Worm (Caenorhabditis elegans) whole organism, early embryonic: Measurements from ENCODE around the gene cyp-33C9.

Experiments
- B0310.2 ChIP-seq: sonication (generic microtip); optimal IDR thresholded peaks from 2 replicates; lab custom pipeline; 2016; ENCODE audit warnings: mild to moderate bottlenecking, missing genetic modification characterization, missing compliant biosample characterization
- F13C5.2 ChIP-seq: sonication (generic microtip); optimal IDR thresholded peaks from 2 replicates; lab custom pipeline; 2017; ENCODE audit warnings: mild to moderate bottlenecking, missing genetic modification characterization, inconsistent platforms, missing compliant biosample characterization
- aly-1 ChIP-seq: sonication (generic microtip); optimal IDR thresholded peaks from 2 replicates; lab custom pipeline; 2016; ENCODE audit warnings: missing genetic modification characterization, missing compliant biosample characterization
- ama-1 ChIP-seq: fragments of 150-350 bp; optimal IDR thresholded peaks from 2 replicates; lab custom pipeline; 2014
- ceh-13 ChIP-seq: fragments of 200-800 bp; sonication (Bioruptor generic); optimal IDR thresholded peaks from 2 replicates; lab custom pipeline; 2018; ENCODE audit warnings: mild to moderate bottlenecking, missing genetic modification characterization, missing compliant biosample characterization
- ceh-36 ChIP-seq: sonication (generic microtip); optimal IDR thresholded peaks from 2 replicates; lab custom pipeline; 2016; ENCODE audit warnings: missing genetic modification characterization, inconsistent platforms, missing compliant biosample characterization
- ets-7 ChIP-seq: sonication (generic microtip); optimal IDR thresholded peaks from 2 replicates; lab custom pipeline; 2016; ENCODE audit warnings: missing genotype, missing genetic modification characterization, missing compliant biosample characterization
- flt-1 ChIP-seq: fragments of 200-800 bp; sonication (Bioruptor generic); IDR thresholded peaks from 2 replicates; pipeline ENCODE4 v1.3.6; 2022; ENCODE audit warnings: missing genetic modification characterization, missing compliant biosample characterization
- hmbx-1 ChIP-seq: sonication (generic microtip); optimal IDR thresholded peaks from 2 replicates; lab custom pipeline; 2016; ENCODE audit warnings: mild to moderate bottlenecking, missing genetic modification characterization, missing compliant biosample characterization
- hmg-4 ChIP-seq: fragments of 200-800 bp; sonication (Bioruptor generic); optimal IDR thresholded peaks from 2 replicates; lab custom pipeline; 2018; ENCODE audit warnings: mild to moderate bottlenecking, missing genetic modification characterization, missing compliant biosample characterization
- hnd-1 ChIP-seq: sonication (generic microtip); optimal IDR thresholded peaks from 2 replicates; lab custom pipeline; 2016; ENCODE audit warnings: missing genetic modification characterization, missing compliant biosample characterization
- pes-1 ChIP-seq: fragments of 200-800 bp; sonication (Bioruptor generic); IDR thresholded peaks from 2 replicates; pipeline ENCODE4 v1.3.6; 2022; ENCODE audit warnings: missing genetic modification reagents, missing genetic modification characterization, missing compliant biosample characterization
- scrt-1 ChIP-seq: fragments of 200-800 bp; sonication (Bioruptor generic); IDR thresholded peaks from 2 replicates; pipeline ENCODE4 v1.3.6; 2022; ENCODE audit warnings: missing genetic modification characterization, missing compliant biosample characterization
- sea-1 ChIP-seq: fragments of 200-800 bp; sonication (Bioruptor generic); conservative IDR thresholded peaks from 2 replicates; pipeline ENCODE4 v1.3.6; 2022; ENCODE audit warnings: missing genetic modification characterization, missing compliant biosample characterization
- tbx-11 ChIP-seq: fragments of 200-800 bp; sonication (Bioruptor generic); IDR thresholded peaks from 2 replicates; pipeline ENCODE4 v1.3.6; 2022; ENCODE audit warnings: missing genetic modification characterization, missing compliant biosample characterization
- tbx-37 ChIP-seq: fragments of 200-800 bp; sonication (Bioruptor generic); conservative IDR thresholded peaks from 2 replicates; pipeline ENCODE4 v1.3.6; 2022; ENCODE audit warnings: missing genetic modification reagents, missing genetic modification characterization, missing compliant biosample characterization
- tra-4 ChIP-seq: sonication (generic microtip); optimal IDR thresholded peaks from 2 replicates; lab custom pipeline; 2017; ENCODE audit warnings: missing genetic modification characterization, missing compliant biosample characterization

The cyp-33C9 gene

DNA sequence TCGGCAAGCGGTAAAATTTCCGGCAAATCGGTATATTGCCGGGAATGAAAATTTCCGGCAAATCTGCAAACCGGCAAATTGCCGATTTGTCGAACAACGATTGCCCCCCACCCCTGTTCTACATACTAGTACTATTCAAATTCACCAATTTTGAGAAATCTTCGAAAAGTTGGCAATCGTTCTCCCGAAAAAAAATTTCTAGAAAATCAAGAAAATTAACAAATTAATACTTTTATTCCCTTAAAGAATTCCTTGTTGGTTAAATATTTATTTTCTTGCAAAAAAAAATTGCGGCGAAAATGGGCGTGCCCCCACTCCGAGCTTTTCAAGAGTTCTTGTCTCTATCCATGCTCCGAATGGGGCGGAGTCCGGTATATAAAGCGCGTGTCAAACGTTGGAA lies 40.1 kb downstream of the cyp-33C9 start, which contains the start of gene C50H11.8:
TSS of gene C50H11.8 (plus strand) at position 301 of the 400 bp plus-strand sequence.
- TF ChIP-seq hmbx-1 (tag; lab: Kevin White, UChicago), result no peak
- TF ChIP-seq F13C5.2, result no peak
- TF ChIP-seq scrt-1 (GFP tag; lab: Robert Waterston, UW), result no peak
- TF ChIP-seq ets-7 (tag; lab: Kevin White, UChicago), result no peak
- TF ChIP-seq sea-1 (GFP tag; lab: Robert Waterston, UW), result no peak
- no peak for TF ChIP-seq flt-1 (GFP tag; lab: Robert Waterston, UW)
- no peak for TF ChIP-seq tra-4 (tag; lab: Kevin White, UChicago)
- TF ChIP-seq B0310.2 (tag; lab: Kevin White, UChicago), result no peak
- TF ChIP-seq ceh-13, result no peak
- no peak for TF ChIP-seq hmg-4 (GFP tag; lab: Kevin White, UChicago)
- TF ChIP-seq ceh-36 (tag; lab: Kevin White, UChicago), result no peak
- no peak for TF ChIP-seq tbx-11 (GFP tag; lab: Robert Waterston, UW)
- no peak for TF ChIP-seq aly-1 (tag; lab: Kevin White, UChicago)
- no peak for TF ChIP-seq pes-1 (GFP tag; lab: Robert Waterston, UW)
- no peak for TF ChIP-seq ama-1 (lab: Kevin White, UChicago)
- no peak for TF ChIP-seq tbx-37 (GFP tag; lab: Robert Waterston, UW)
- no peak for TF ChIP-seq hnd-1 (tag; lab: Kevin White, UChicago)

DNA sequence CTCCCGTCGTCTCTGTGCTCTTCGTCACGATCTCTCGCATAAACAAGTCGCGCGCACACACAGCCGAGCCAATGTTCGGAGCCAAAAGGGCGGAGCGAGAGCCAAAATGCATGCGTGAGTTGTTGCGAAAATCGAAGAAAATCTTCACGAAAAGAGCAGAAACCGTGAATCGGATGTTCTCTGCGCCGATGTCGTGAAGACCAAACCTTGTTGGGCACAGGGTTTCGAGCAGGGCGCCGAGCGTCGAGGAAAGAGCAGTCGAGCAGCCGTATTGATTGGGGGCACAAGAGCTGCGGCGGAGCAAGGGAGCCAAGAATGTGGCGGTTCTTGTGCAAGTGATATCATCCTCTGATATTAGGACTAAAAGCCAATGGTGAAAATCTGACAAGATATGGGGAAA lies 48.0 kb downstream of the cyp-33C9 start:
- TF ChIP-seq scrt-1 (GFP tag; lab: Robert Waterston, UW), result no peak
- TF ChIP-seq tra-4 (tag; lab: Kevin White, UChicago), result no peak

DNA sequence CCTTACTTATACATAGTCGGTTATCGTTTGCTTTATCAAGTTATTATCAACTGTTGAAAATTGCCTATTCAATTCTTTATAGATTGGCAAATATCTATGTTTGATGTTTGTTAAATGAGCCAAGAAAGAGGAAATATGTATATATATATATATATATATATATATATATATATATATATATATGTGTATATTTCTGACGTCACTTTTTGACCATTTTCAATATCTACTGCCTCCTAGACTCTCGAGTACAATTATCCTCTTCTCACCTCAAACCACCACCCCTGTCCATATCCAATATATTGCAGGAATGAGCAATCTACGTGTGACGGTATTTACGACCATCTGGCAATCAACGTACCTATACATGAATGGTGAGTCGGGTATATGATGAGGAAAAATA lies 49.5 kb downstream of the cyp-33C9 start, which contains the start of gene F59D6.1:
TSS of gene F59D6.1 (plus strand) at position 301 of the 400 bp plus-strand sequence.
- TF ChIP-seq tbx-37 (GFP tag; lab: Robert Waterston, UW) (no peak), ets-7 (tag; lab: Kevin White, UChicago) (no peak)
